Worm (Caenorhabditis elegans) whole organism, L2 larva: ENCODE results near the gene Y54E2A.4.

Experiments used
- C34F6.9 ChIP-seq: fragments of 150-350 bp; optimal IDR thresholded peaks from 2 replicates; lab custom pipeline; 2014; ENCODE audit warnings: missing biosample characterization, missing genetic modification characterization
- F13H6.1 ChIP-seq: sonication (generic microtip); optimal IDR thresholded peaks from 2 replicates; lab custom pipeline; 2016; ENCODE audit warnings: missing genetic modification characterization, missing compliant biosample characterization
- R02D3.7 ChIP-seq: fragments of 150-350 bp; optimal IDR thresholded peaks from 2 replicates; lab custom pipeline; 2014; ENCODE audit warnings: missing biosample characterization, missing genetic modification characterization
- Y55F3AM.14 ChIP-seq: fragments of 200-800 bp; sonication (Bioruptor generic); optimal IDR thresholded peaks from 2 replicates; lab custom pipeline; 2018; ENCODE audit warnings: mild to moderate bottlenecking, missing genetic modification characterization, missing compliant biosample characterization
- ZK546.5 ChIP-seq: sonication (generic microtip); optimal IDR thresholded peaks from 2 replicates; lab custom pipeline; 2017; ENCODE audit warnings: missing biosample characterization, missing genetic modification characterization
- alr-1 ChIP-seq: fragments of 150-350 bp; optimal IDR thresholded peaks from 2 replicates; lab custom pipeline; 2014; ENCODE audit warnings: missing biosample characterization, missing genetic modification characterization
- aly-2 ChIP-seq: fragments of 150-350 bp; optimal IDR thresholded peaks from 2 replicates; lab custom pipeline; 2014; ENCODE audit warnings: missing biosample characterization, missing genetic modification characterization
- ama-1 ChIP-seq: fragments of 150-350 bp; optimal IDR thresholded peaks from 2 replicates; lab custom pipeline; 2018; ENCODE audit warnings: inconsistent platforms
- blmp-1 ChIP-seq: sonication (generic microtip); optimal IDR thresholded peaks from 2 replicates; lab custom pipeline; 2017; ENCODE audit warnings: missing genetic modification characterization, mild to moderate bottlenecking, missing compliant biosample characterization, antibody characterized with exemption, moderate library complexity; ENCODE audit not compliant: insufficient read depth
- ceh-16 ChIP-seq: fragments of 150-350 bp; optimal IDR thresholded peaks from 2 replicates; lab custom pipeline; 2014; ENCODE audit warnings: missing biosample characterization, missing genetic modification characterization
- ceh-82 ChIP-seq: fragments of 150-350 bp; optimal IDR thresholded peaks from 2 replicates; lab custom pipeline; 2014; ENCODE audit warnings: missing biosample characterization, missing genetic modification characterization
- crh-2 ChIP-seq: sonication (generic microtip); optimal IDR thresholded peaks from 2 replicates; lab custom pipeline; 2017; ENCODE audit warnings: missing biosample characterization, missing genetic modification characterization
- egl-27 ChIP-seq: sonication (generic microtip); optimal IDR thresholded peaks from 3 replicates; lab custom pipeline; 2017; ENCODE audit warnings: missing biosample characterization, missing genetic modification reagents, missing genetic modification characterization
- elt-3 ChIP-seq: sonication (generic microtip); optimal IDR thresholded peaks from 2 replicates; lab custom pipeline; 2017; ENCODE audit warnings: missing biosample characterization, missing genetic modification characterization
- fos-1 ChIP-seq: fragments of 150-350 bp; optimal IDR thresholded peaks from 2 replicates; lab custom pipeline; 2014; ENCODE audit warnings: missing biosample characterization, missing genetic modification characterization
- gmeb-1 ChIP-seq: fragments of 150-350 bp; optimal IDR thresholded peaks from 2 replicates; lab custom pipeline; 2014; ENCODE audit warnings: missing biosample characterization, missing genetic modification characterization
- lin-11 ChIP-seq: fragments of 150-350 bp; sonication (generic microtip); optimal IDR thresholded peaks from 2 replicates; lab custom pipeline; 2014; ENCODE audit warnings: missing biosample characterization, missing genetic modification characterization, inconsistent platforms, mixed read lengths
- lin-13 ChIP-seq: fragments of 150-350 bp; optimal IDR thresholded peaks from 2 replicates; lab custom pipeline; 2014; ENCODE audit warnings: missing biosample characterization, missing genetic modification reagents, missing genetic modification characterization
- lin-39 ChIP-seq: fragments of 150-350 bp; optimal IDR thresholded peaks from 2 replicates; lab custom pipeline; 2014; ENCODE audit warnings: missing biosample characterization, missing genetic modification reagents, missing genetic modification characterization
- lsy-2 ChIP-seq, 2 experiments: fragments of 150-350 bp in 1 of 2; sonication (generic microtip) in 1 of 2; optimal IDR thresholded peaks; 2 replicates each; lab custom pipeline; 2014 to 2017; ENCODE audit warnings: missing biosample characterization in 2 of 2, missing genetic modification characterization in 2 of 2
- mab-5 ChIP-seq: fragments of 150-350 bp; optimal IDR thresholded peaks from 2 replicates; lab custom pipeline; 2014; ENCODE audit warnings: missing biosample characterization, missing genetic modification characterization
- mbf-1 ChIP-seq: sonication (generic microtip); optimal IDR thresholded peaks from 2 replicates; lab custom pipeline; 2017; ENCODE audit warnings: missing biosample characterization, missing genetic modification characterization
- mdl-1 ChIP-seq, 2 experiments: fragments of 150-350 bp in 1 of 2; sonication (generic microtip) in 1 of 2; optimal IDR thresholded peaks; 2 replicates each; lab custom pipeline; 2017; ENCODE audit warnings: missing biosample characterization in 2 of 2, missing genetic modification characterization in 2 of 2
- nhr-11 ChIP-seq: fragments of 150-350 bp; optimal IDR thresholded peaks from 2 replicates; lab custom pipeline; 2014; ENCODE audit warnings: missing biosample characterization, missing genetic modification characterization
- nhr-12 ChIP-seq: fragments of 150-350 bp; optimal IDR thresholded peaks from 2 replicates; lab custom pipeline; 2014; ENCODE audit warnings: missing biosample characterization, missing genetic modification characterization
- nhr-129 ChIP-seq: fragments of 150-350 bp; optimal IDR thresholded peaks from 2 replicates; lab custom pipeline; 2014; ENCODE audit warnings: missing biosample characterization, missing genetic modification characterization
- nhr-21 ChIP-seq: fragments of 150-350 bp; optimal IDR thresholded peaks from 2 replicates; lab custom pipeline; 2014; ENCODE audit warnings: missing biosample characterization, missing genetic modification characterization
- nhr-23 ChIP-seq: fragments of 150-350 bp; optimal IDR thresholded peaks from 2 replicates; lab custom pipeline; 2014; ENCODE audit warnings: missing biosample characterization, missing genetic modification reagents, missing genetic modification characterization
- nhr-237 ChIP-seq: fragments of 150-350 bp; optimal IDR thresholded peaks from 2 replicates; lab custom pipeline; 2014; ENCODE audit warnings: missing biosample characterization, missing genetic modification characterization
- nhr-25 ChIP-seq: fragments of 150-350 bp; sonication (generic microtip); optimal IDR thresholded peaks from 3 replicates; lab custom pipeline; 2014; ENCODE audit warnings: missing biosample characterization, missing genetic modification characterization
- nhr-6 ChIP-seq: fragments of 150-350 bp; optimal IDR thresholded peaks from 2 replicates; lab custom pipeline; 2014; ENCODE audit warnings: missing biosample characterization, missing genetic modification characterization
- nhr-77 ChIP-seq: fragments of 150-350 bp; optimal IDR thresholded peaks from 2 replicates; lab custom pipeline; 2014; ENCODE audit warnings: missing biosample characterization, missing genetic modification characterization
- peb-1 ChIP-seq: fragments of 150-350 bp; optimal IDR thresholded peaks from 2 replicates; lab custom pipeline; 2014; ENCODE audit warnings: missing biosample characterization, missing genetic modification characterization
- sem-4 ChIP-seq: fragments of 150-350 bp; optimal IDR thresholded peaks from 2 replicates; lab custom pipeline; 2014; ENCODE audit warnings: missing biosample characterization, missing genetic modification reagents, missing genetic modification characterization
- skn-1 ChIP-seq: sonication (generic microtip); optimal IDR thresholded peaks from 2 replicates; lab custom pipeline; 2017; ENCODE audit warnings: missing biosample characterization, missing genetic modification characterization
- sma-3 ChIP-seq: sonication (generic microtip); optimal IDR thresholded peaks from 2 replicates; lab custom pipeline; 2016; ENCODE audit warnings: missing genetic modification reagents, missing genetic modification characterization, missing compliant biosample characterization
- sma-9 ChIP-seq, 2 experiments: fragments of 150-350 bp in 1 of 2; sonication (generic microtip) in 1 of 2; optimal IDR thresholded peaks; 2 replicates each; lab custom pipeline; 2014 to 2016; ENCODE audit warnings: missing genetic modification characterization in 2 of 2, mild to moderate bottlenecking in 1 of 2, missing biosample characterization in 1 of 2, missing compliant biosample characterization in 1 of 2, missing genetic modification reagents in 1 of 2, moderate library complexity in 1 of 2
- snpc-4 ChIP-seq: fragments of 150-350 bp; optimal IDR thresholded peaks from 2 replicates; lab custom pipeline; 2014; ENCODE audit warnings: missing biosample characterization, missing genetic modification characterization
- unc-39 ChIP-seq: fragments of 150-350 bp; optimal IDR thresholded peaks from 2 replicates; lab custom pipeline; 2014; ENCODE audit warnings: missing biosample characterization, missing genetic modification characterization
- unc-55 ChIP-seq: fragments of 150-350 bp; sonication (generic microtip); optimal IDR thresholded peaks from 3 replicates; lab custom pipeline; 2014; ENCODE audit warnings: missing biosample characterization, missing genetic modification reagents, missing genetic modification characterization
- unc-62 ChIP-seq: fragments of 150-350 bp; optimal IDR thresholded peaks from 2 replicates; lab custom pipeline; 2014; ENCODE audit warnings: missing biosample characterization, missing genetic modification reagents, missing genetic modification characterization
- zag-1 ChIP-seq: fragments of 150-350 bp; optimal IDR thresholded peaks from 2 replicates; lab custom pipeline; 2014; ENCODE audit warnings: missing biosample characterization, missing genetic modification characterization
- ztf-1 ChIP-seq: fragments of 200-800 bp; sonication (Bioruptor generic); conservative IDR thresholded peaks from 2 replicates; pipeline ENCODE4 v1.3.6; 2022; ENCODE audit warnings: missing genetic modification characterization, missing compliant biosample characterization
- ztf-11 ChIP-seq: sonication (generic microtip); optimal IDR thresholded peaks from 2 replicates; lab custom pipeline; 2017; ENCODE audit warnings: missing biosample characterization, missing genetic modification characterization
- ztf-4 ChIP-seq: fragments of 150-350 bp; optimal IDR thresholded peaks from 2 replicates; lab custom pipeline; 2014; ENCODE audit warnings: missing biosample characterization, missing genetic modification characterization

The Y54E2A.4 gene

DNA sequence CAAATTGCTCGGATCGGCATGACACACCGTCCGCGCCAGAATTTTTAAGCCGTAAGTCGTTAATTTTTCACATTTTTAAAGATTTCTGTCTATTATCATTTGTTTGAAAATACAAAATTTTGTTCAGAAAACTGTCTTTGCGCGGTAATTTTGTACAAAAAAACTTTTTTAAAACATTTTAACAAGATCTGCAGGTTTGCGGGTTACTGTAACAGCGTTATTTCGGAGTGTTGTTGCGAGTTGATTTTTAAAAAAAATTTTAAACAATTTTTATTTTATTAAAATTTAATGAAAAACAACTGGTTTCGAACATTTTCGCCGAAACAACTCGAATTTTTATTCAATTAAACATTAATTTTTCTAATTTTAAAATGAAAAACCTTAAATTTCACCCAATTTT, 58.7 kb downstream of the Y54E2A.4 start:
- TF ChIP-seq snpc-4 (tag; lab: Kevin White, UChicago) = no peak
- TF ChIP-seq, all 48 proteins: peak for 0

DNA sequence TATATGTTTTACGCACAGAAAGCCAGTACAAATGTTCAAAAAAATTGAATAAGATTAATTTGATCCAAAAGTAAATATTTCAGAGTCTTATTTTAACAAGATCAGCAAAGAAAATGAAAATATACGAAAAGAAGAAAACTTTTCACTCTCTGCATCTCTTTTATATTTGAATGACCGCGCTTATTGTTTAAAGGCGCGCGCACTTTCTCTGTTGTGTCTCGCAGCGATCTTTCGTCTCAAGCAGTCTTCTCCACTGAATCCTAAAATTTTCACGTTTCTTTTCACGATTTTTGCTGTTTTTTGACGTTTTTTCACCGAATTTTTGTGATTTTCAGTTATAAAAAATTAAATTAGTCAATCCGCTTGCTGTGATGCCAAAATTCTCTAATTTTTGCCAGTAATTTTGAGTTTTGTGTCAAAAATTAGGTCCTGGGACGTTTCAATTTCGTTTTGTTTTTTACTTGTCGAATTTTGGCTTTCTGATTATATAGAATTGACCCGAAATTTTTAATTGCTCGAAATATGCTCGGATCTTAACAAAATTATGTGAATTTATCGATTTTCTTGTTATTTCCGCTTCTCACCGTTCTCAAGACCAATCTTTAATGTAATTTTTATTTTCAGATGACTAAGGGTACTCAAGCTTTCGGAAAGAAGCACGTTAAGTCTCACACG, 60.6 kb downstream of the Y54E2A.4 start, which contains the start of gene W01D2.1:
W01D2.1 (plus strand) TSS at position 625 of the 675 bp plus-strand sequence.
- TF ChIP-seq ztf-1 (GFP tag; lab: Robert Waterston, UW) (no peak), nhr-21 (peak; percentile 61), ztf-4 (tag; lab: Kevin White, UChicago) (peak; percentile 48), sem-4 (tag; lab: Kevin White, UChicago) (peak; percentile 36), lsy-2 (tag; optimal IDR thresholded peaks at IDR 0.05; lab: Kevin White, UChicago) (peak; percentile 47 to 86), nhr-6 (tag; lab: Kevin White, UChicago) (peak; percentile 36), fos-1 (tag; lab: Kevin White, UChicago) (peak; percentile 27), ceh-16 (tag; lab: Kevin White, UChicago) (no peak), nhr-23 (tag; lab: Kevin White, UChicago) (no peak), unc-55 (GFP tag; lab: Kevin White, UChicago) (peak; percentile 95), mdl-1 (tag; optimal IDR thresholded peaks at IDR 0.05; lab: Kevin White, UChicago) (no peak), R02D3.7 (no peak), nhr-237 (tag; lab: Kevin White, UChicago) (no peak), snpc-4 (tag; lab: Kevin White, UChicago) (peak; percentile 77), crh-2 (peak; percentile 73), ZK546.5 (tag; lab: Kevin White, UChicago) (no peak), lin-39 (tag; lab: Kevin White, UChicago) (no peak), mbf-1 (tag; lab: Kevin White, UChicago) (no peak), sma-3 (GFP tag; lab: Kevin White, UChicago) (peak; percentile 35), sma-9 (GFP tag; optimal IDR thresholded peaks at IDR 0.05; lab: Kevin White, UChicago) (peak; percentile 39), sma-9 (tag; optimal IDR thresholded peaks at IDR 0.05; lab: Kevin White, UChicago) (no peak), egl-27 (tag; lab: Kevin White, UChicago) (no peak), ceh-82 (tag; lab: Kevin White, UChicago) (no peak), gmeb-1 (tag; lab: Kevin White, UChicago) (peak; percentile 88), unc-39 (tag; lab: Kevin White, UChicago) (no peak), nhr-12 (tag; lab: Kevin White, UChicago) (no peak), peb-1 (tag; lab: Kevin White, UChicago) (no peak), nhr-25 (tag; lab: Kevin White, UChicago) (peak; percentile 62), nhr-129 (tag; lab: Kevin White, UChicago) (peak; percentile 70), zag-1 (tag; lab: Kevin White, UChicago) (peak; percentile 26), elt-3 (no peak), F13H6.1 (peak; percentile 26), mab-5 (peak; percentile 23), unc-62 (GFP tag; lab: Kevin White, UChicago) (no peak), lin-13 (peak; percentile 52), aly-2 (tag; lab: Kevin White, UChicago) (no peak), nhr-77 (tag; lab: Kevin White, UChicago) (no peak), nhr-11 (tag; lab: Kevin White, UChicago) (no peak), C34F6.9 (tag; lab: Kevin White, UChicago) (peak; percentile 80), Y55F3AM.14 (GFP tag; lab: Kevin White, UChicago) (no peak), ztf-11 (tag; lab: Kevin White, UChicago) (no peak), skn-1 (no peak), lin-11 (tag; lab: Kevin White, UChicago) (peak; percentile 46), blmp-1 (tag; lab: Kevin White, UChicago) (peak; percentile 21), ama-1 (peak; percentile 7), alr-1 (tag; lab: Kevin White, UChicago) (no peak)
